Fruit fly (Drosophila melanogaster) whole organism, wandering third instar larva: Measurements from ENCODE around the gene mtsh.

Source experiments
- Abd-B ChIP-seq: fragments of >200 bp; optimal IDR thresholded peaks from 2 replicates; lab custom pipeline; 2017; ENCODE audit warnings: missing biosample characterization, missing genetic modification characterization
- CG32264 ChIP-seq: fragments of 200-800 bp; sonication (Bioruptor generic); optimal IDR thresholded peaks from 2 replicates; lab custom pipeline; 2016; ENCODE audit warnings: missing biosample characterization, missing genetic modification characterization
- CG9705 ChIP-seq: fragments of 200-800 bp; sonication (Bioruptor generic); optimal IDR thresholded peaks from 2 replicates; lab custom pipeline; 2018; ENCODE audit warnings: missing biosample characterization, mild to moderate bottlenecking, missing genetic modification characterization
- CrebA ChIP-seq: fragments of 200-800 bp; sonication (Bioruptor generic); optimal IDR thresholded peaks from 2 replicates; lab custom pipeline; 2016; ENCODE audit warnings: missing biosample characterization, mild to moderate bottlenecking, missing genetic modification characterization, borderline replicate concordance
- Dfd ChIP-seq: fragments of >200 bp; optimal IDR thresholded peaks from 2 replicates; lab custom pipeline; 2017; ENCODE audit warnings: missing biosample characterization, missing genetic modification characterization
- Dif ChIP-seq: fragments of 200-275, 200-300 bp; sonication (Bioruptor generic); optimal IDR thresholded peaks from 2 replicates; lab custom pipeline; 2018; ENCODE audit warnings: missing biosample characterization, missing genetic modification characterization; ENCODE audit not compliant: partially characterized antibody
- GATAd ChIP-seq: sonication (Bioruptor generic); optimal IDR thresholded peaks from 2 replicates; lab custom pipeline; 2016; ENCODE audit warnings: missing biosample characterization, missing genetic modification characterization
- HLH106 ChIP-seq: fragments of 200-800 bp; optimal IDR thresholded peaks from 3 replicates; lab custom pipeline; 2019; ENCODE audit warnings: missing biosample characterization, mild to moderate bottlenecking, missing genetic modification characterization, moderate library complexity
- Hnf4 ChIP-seq: fragments of 200-800 bp; sonication (Bioruptor generic); optimal IDR thresholded peaks from 2 replicates; lab custom pipeline; 2016; ENCODE audit warnings: missing biosample characterization, mild to moderate bottlenecking, missing genetic modification characterization
- Hr78 ChIP-seq: fragments of >200 bp; optimal IDR thresholded peaks from 2 replicates; lab custom pipeline; 2017; ENCODE audit warnings: missing biosample characterization, missing genetic modification characterization
- Hr83 ChIP-seq: fragments of 200-300 bp; sonication (Bioruptor generic); optimal IDR thresholded peaks from 2 replicates; lab custom pipeline; 2016; ENCODE audit warnings: missing biosample characterization, mild to moderate bottlenecking, missing genetic modification characterization, moderate library complexity; ENCODE audit not compliant: poor library complexity, severe bottlenecking
- Jra ChIP-seq: sonication (Bioruptor generic); optimal IDR thresholded peaks from 2 replicates; lab custom pipeline; 2016; ENCODE audit warnings: missing biosample characterization, missing genetic modification characterization
- Mio ChIP-seq: sonication (Bioruptor generic); optimal IDR thresholded peaks from 2 replicates; lab custom pipeline; 2016; ENCODE audit warnings: missing biosample characterization, missing genetic modification characterization
- Myc ChIP-seq: fragments of >200 bp; optimal IDR thresholded peaks from 2 replicates; lab custom pipeline; 2017
- N ChIP-seq: fragments of >200 bp; optimal IDR thresholded peaks from 2 replicates; lab custom pipeline; 2018; ENCODE audit warnings: missing biosample characterization, missing external identifiers, missing genetic modification characterization
- OdsH ChIP-seq: fragments of 200-800 bp; sonication (Bioruptor generic); optimal IDR thresholded peaks from 2 replicates; lab custom pipeline; 2016; ENCODE audit warnings: missing biosample characterization, mild to moderate bottlenecking, missing genetic modification characterization
- Rel ChIP-seq, 2 experiments: fragments of 200-800 bp; sonication (Bioruptor generic) in 1 of 2; optimal IDR thresholded peaks; 2 replicates in 1 of 2; 3 replicates in 1 of 2; lab custom pipeline; 2016 to 2019; ENCODE audit warnings: mild to moderate bottlenecking in 2 of 2, missing biosample characterization in 2 of 2, missing genetic modification characterization in 2 of 2, moderate library complexity in 1 of 2
- Sp1 ChIP-seq: fragments of 200-800 bp; sonication (Bioruptor generic); optimal IDR thresholded peaks from 3 replicates; lab custom pipeline; 2019; ENCODE audit warnings: missing biosample characterization, mild to moderate bottlenecking, missing genetic modification characterization, moderate library complexity
- Vsx2 ChIP-seq: fragments of 200-300, 225-300 bp; sonication (Bioruptor generic); optimal IDR thresholded peaks from 2 replicates; lab custom pipeline; 2018; ENCODE audit warnings: missing biosample characterization, missing genetic modification characterization; ENCODE audit not compliant: partially characterized antibody
- br ChIP-seq: fragments of 200-800 bp; sonication (Bioruptor generic); optimal IDR thresholded peaks from 2 replicates; lab custom pipeline; 2016; ENCODE audit warnings: missing biosample characterization, missing genetic modification characterization
- brk ChIP-seq: fragments of 200-800 bp; sonication (Bioruptor generic); optimal IDR thresholded peaks from 2 replicates; lab custom pipeline; 2016; ENCODE audit warnings: missing biosample characterization, mild to moderate bottlenecking, missing genetic modification characterization
- dl ChIP-seq, 2 experiments: fragments of 175-275, 200-275 bp in 1 of 2; fragments of 200-275 bp in 1 of 2; sonication (Bioruptor generic); optimal IDR thresholded peaks; lab custom pipeline; 2018; ENCODE audit warnings: mild to moderate bottlenecking in 2 of 2, missing biosample characterization in 2 of 2, missing genetic modification characterization in 2 of 2, moderate library complexity in 2 of 2; ENCODE audit not compliant: partially characterized antibody in 2 of 2, insufficient read depth in 1 of 2
- dmrt93B ChIP-seq: fragments of 200-800 bp; sonication (Bioruptor generic); optimal IDR thresholded peaks from 2 replicates; lab custom pipeline; 2018; ENCODE audit warnings: missing biosample characterization, mild to moderate bottlenecking, missing genetic modification characterization
- dsf ChIP-seq: sonication (Bioruptor generic); optimal IDR thresholded peaks from 2 replicates; lab custom pipeline; 2016; ENCODE audit warnings: missing biosample characterization, missing genetic modification characterization, borderline replicate concordance
- ey ChIP-seq: fragments of 200-800 bp; sonication (Bioruptor generic); optimal IDR thresholded peaks from 2 replicates; lab custom pipeline; 2016; ENCODE audit warnings: missing biosample characterization, missing genetic modification characterization
- foxo ChIP-seq, 2 experiments: fragments of 200-800 bp; sonication (Bioruptor generic); optimal IDR thresholded peaks; 2 replicates in 1 of 2; 3 replicates in 1 of 2; lab custom pipeline; 2016 to 2017; ENCODE audit warnings: missing biosample characterization in 2 of 2, missing genetic modification characterization in 2 of 2
- fru ChIP-seq: fragments of 200-800 bp; sonication (Bioruptor generic); optimal IDR thresholded peaks from 3 replicates; lab custom pipeline; 2016; ENCODE audit warnings: missing biosample characterization, mild to moderate bottlenecking, missing genetic modification characterization
- h ChIP-seq: fragments of 200-800 bp; sonication (Bioruptor generic); optimal IDR thresholded peaks from 3 replicates; lab custom pipeline; 2016; ENCODE audit warnings: missing biosample characterization, mild to moderate bottlenecking, missing genetic modification characterization
- jim ChIP-seq: fragments of 175-275, 200-325 bp; sonication (Bioruptor generic); optimal IDR thresholded peaks from 2 replicates; lab custom pipeline; 2016; ENCODE audit warnings: missing biosample characterization, mild to moderate bottlenecking, missing genetic modification characterization
- lola ChIP-seq: fragments of >200 bp; optimal IDR thresholded peaks from 2 replicates; lab custom pipeline; 2017; ENCODE audit warnings: missing biosample characterization, missing genetic modification characterization
- pan ChIP-seq: fragments of >200 bp; optimal IDR thresholded peaks from 2 replicates; lab custom pipeline; 2017
- psq ChIP-seq: fragments of 200-800 bp; sonication (Bioruptor generic); optimal IDR thresholded peaks from 3 replicates; lab custom pipeline; 2017; ENCODE audit warnings: missing biosample characterization, mild to moderate bottlenecking, missing genetic modification characterization, moderate library complexity
- rgr ChIP-seq: fragments of 200-800 bp; sonication (Bioruptor generic); optimal IDR thresholded peaks from 3 replicates; lab custom pipeline; 2016; ENCODE audit warnings: missing biosample characterization, mild to moderate bottlenecking, missing genetic modification characterization
- sage ChIP-seq: fragments of 200-800 bp; sonication (Bioruptor generic); optimal IDR thresholded peaks from 2 replicates; lab custom pipeline; 2016; ENCODE audit warnings: missing biosample characterization, mild to moderate bottlenecking, missing genetic modification characterization
- sv ChIP-seq: fragments of 200-800 bp; sonication (Bioruptor generic); optimal IDR thresholded peaks from 3 replicates; lab custom pipeline; 2016; ENCODE audit warnings: missing biosample characterization, missing genetic modification characterization
- tai ChIP-seq: sonication (Bioruptor generic); optimal IDR thresholded peaks from 2 replicates; lab custom pipeline; 2016; ENCODE audit warnings: missing biosample characterization, missing genetic modification characterization
- usp ChIP-seq: fragments of >200 bp; optimal IDR thresholded peaks from 2 replicates; lab custom pipeline; 2017; ENCODE audit warnings: missing biosample characterization, missing genetic modification characterization
- woc ChIP-seq: sonication (Bioruptor generic); optimal IDR thresholded peaks from 2 replicates; lab custom pipeline; 2016; ENCODE audit warnings: missing biosample characterization, mild to moderate bottlenecking, missing genetic modification characterization

The mtsh gene

dm6 chr2L:8279400-8280065 lies 40.2 kb downstream of the mtsh start (continued):
- peak; percentile 89 to 97 for TF ChIP-seq foxo (GFP tag; optimal IDR thresholded peaks at IDR 0.05; lab: Kevin White, UChicago)
- peak; percentile 97 for TF ChIP-seq ey (GFP tag; lab: Kevin White, UChicago)
- TF ChIP-seq rgr (GFP tag; lab: Kevin White, UChicago) = peak; percentile 97

dm6 chr2L:8277561-8278201 lies 42.0 kb downstream of the mtsh start:
- TF ChIP-seq dl (GFP tag; optimal IDR thresholded peaks at IDR 0.05; lab: Kevin White, UChicago; ENCODE audit: insufficient read depth in 1 of 2, partially characterized antibody in 2 of 2) (peak; percentile 37 to 64), dsf (GFP tag; lab: Kevin White, UChicago) (peak; percentile 92), CG9705 (peak; percentile 94), GATAd (GFP tag; lab: Kevin White, UChicago) (peak; percentile 33), fru (GFP tag; lab: Kevin White, UChicago) (peak; percentile 98), CG32264 (GFP tag; lab: Kevin White, UChicago) (peak; percentile 86), rgr (GFP tag; lab: Kevin White, UChicago) (peak; percentile 99), woc (GFP tag; lab: Kevin White, UChicago) (peak; percentile 95), N (GFP tag; lab: Kevin White, UChicago) (no peak), sv (GFP tag; lab: Kevin White, UChicago) (peak; percentile 97), CrebA (peak; percentile 94), dmrt93B (GFP tag; lab: Kevin White, UChicago) (peak; percentile 94), Sp1 (GFP tag; lab: Kevin White, UChicago) (peak; percentile 99), Dfd (GFP tag; lab: Kevin White, UChicago) (peak; percentile 27), Abd-B (GFP tag; lab: Kevin White, UChicago) (no peak), Rel (GFP tag; optimal IDR thresholded peaks at IDR 0.05; lab: Kevin White, UChicago) (peak; percentile 98), Rel (tag; optimal IDR thresholded peaks at IDR 0.05; lab: Kevin White, UChicago) (peak; percentile 79), foxo (GFP tag; optimal IDR thresholded peaks at IDR 0.05; lab: Kevin White, UChicago) (peak; percentile 50 to 99), Hr78 (GFP tag; lab: Kevin White, UChicago) (no peak), Hnf4 (GFP tag; lab: Kevin White, UChicago) (peak; percentile 98), OdsH (GFP tag; lab: Kevin White, UChicago) (peak; percentile 99), h (GFP tag; lab: Kevin White, UChicago) (peak; percentile 99), sage (GFP tag; lab: Kevin White, UChicago) (peak; percentile 98), Dif (GFP tag; lab: Kevin White, UChicago) (peak; percentile 78), HLH106 (tag; lab: Kevin White, UChicago) (peak; percentile 96), jim (GFP tag; lab: Kevin White, UChicago) (no peak), pan (lab: Kevin White, UChicago) (no peak), Mio (peak; percentile 73), lola (GFP tag; lab: Kevin White, UChicago) (no peak), brk (peak; percentile 99), Jra (GFP tag; lab: Kevin White, UChicago) (peak; percentile 96), tai (GFP tag; lab: Kevin White, UChicago) (peak; percentile 93), psq (GFP tag; lab: Kevin White, UChicago) (peak; percentile 98), Myc (lab: Kevin White, UChicago) (no peak), Hr83 (GFP tag; lab: Kevin White, UChicago) (peak; percentile 0), Vsx2 (GFP tag; lab: Kevin White, UChicago) (peak; percentile 7), ey (GFP tag; lab: Kevin White, UChicago) (peak; percentile 97), usp (no peak), br (peak; percentile 98)
